Worm (Caenorhabditis elegans) whole organism, midembryonic: ENCODE measurements around the gene T20B12.5.

Source experiments
- T22C8.4 ChIP-seq: fragments of 200-800 bp; sonication (Bioruptor generic); IDR thresholded peaks from 2 replicates; pipeline ENCODE4 v1.3.6; 2022; ENCODE audit warnings: missing genetic modification characterization, missing compliant biosample characterization
- cog-1 ChIP-seq: sonication (generic microtip); optimal IDR thresholded peaks from 2 replicates; lab custom pipeline; 2016; ENCODE audit warnings: missing genetic modification characterization, missing compliant biosample characterization
- flt-1 ChIP-seq: fragments of 200-800 bp; sonication (Bioruptor generic); IDR thresholded peaks from 2 replicates; pipeline ENCODE4 v1.3.6; 2022; ENCODE audit warnings: missing genetic modification characterization, missing compliant biosample characterization
- klf-2 ChIP-seq: fragments of 200-800 bp; sonication (Bioruptor generic); conservative IDR thresholded peaks from 2 replicates; pipeline ENCODE4 v1.3.6; 2022; ENCODE audit warnings: missing genetic modification reagents, missing genetic modification characterization, missing compliant biosample characterization
- med-1 ChIP-seq: sonication (generic microtip); optimal IDR thresholded peaks from 2 replicates; lab custom pipeline; 2017; ENCODE audit warnings: missing genetic modification characterization, mild to moderate bottlenecking, missing compliant biosample characterization, antibody characterized with exemption, missing genetic modification reagents; ENCODE audit not compliant: insufficient read depth
- ref-1 ChIP-seq: fragments of 200-800 bp; sonication (Bioruptor generic); conservative IDR thresholded peaks from 2 replicates; pipeline ENCODE4 v1.3.6; 2022; ENCODE audit warnings: missing genetic modification reagents, missing genetic modification characterization, missing compliant biosample characterization
- tab-1 ChIP-seq: fragments of 200-800 bp; sonication (Bioruptor generic); IDR thresholded peaks from 2 replicates; pipeline ENCODE4 v1.3.6; 2022; ENCODE audit warnings: missing genetic modification characterization, missing compliant biosample characterization
- ztf-23 ChIP-seq: fragments of 200-800 bp; sonication (Bioruptor generic); IDR thresholded peaks from 2 replicates; pipeline ENCODE4 v1.3.6; 2022; ENCODE audit warnings: missing genetic modification reagents, missing genetic modification characterization, missing compliant biosample characterization
- ztf-29 ChIP-seq: fragments of 200-800 bp; sonication (Bioruptor generic); IDR thresholded peaks from 2 replicates; pipeline ENCODE4 v1.3.6; 2022; ENCODE audit warnings: missing genetic modification reagents, missing genetic modification characterization, missing compliant biosample characterization

ce11 chrIII:7378522-7378921 lies 11.6 kb upstream of the T20B12.5 start:
- no peak for TF ChIP-seq med-1 (GFP tag; lab: Kevin White, UChicago)
- no peak for TF ChIP-seq flt-1 (GFP tag; lab: Robert Waterston, UW)
- no peak for TF ChIP-seq ztf-29 (GFP tag; lab: Robert Waterston, UW)
- TF ChIP-seq ref-1 (GFP tag; lab: Robert Waterston, UW), result no peak
- TF ChIP-seq T22C8.4 (GFP tag; lab: Robert Waterston, UW), result no peak
- no peak for TF ChIP-seq klf-2 (GFP tag; lab: Robert Waterston, UW)
- no peak for TF ChIP-seq cog-1 (tag; lab: Kevin White, UChicago)
- TF ChIP-seq tab-1, result no peak
- no peak for TF ChIP-seq ztf-23 (GFP tag; lab: Robert Waterston, UW)
